Fruit fly (Drosophila melanogaster) whole organism: ENCODE measurements around the gene t-cup.

Experiments used
- CG8478 ChIP-seq: fragments of >200 bp; optimal IDR thresholded peaks from 2 replicates; lab custom pipeline; 2018; ENCODE audit warnings: inconsistent platforms
- EcR ChIP-seq, 2 experiments: fragments of >200 bp; optimal IDR thresholded peaks; 2 replicates each; lab custom pipeline; 2017; ENCODE audit warnings: missing biosample characterization in 2 of 2, missing genetic modification characterization in 2 of 2, missing genetic modification reagents in 2 of 2
- pan ChIP-seq: fragments of >200 bp; optimal IDR thresholded peaks from 2 replicates; lab custom pipeline; 2017
- psq ChIP-seq: fragments of >200 bp; optimal IDR thresholded peaks from 2 replicates; lab custom pipeline; 2017
- usp ChIP-seq: fragments of >200 bp; optimal IDR thresholded peaks from 2 replicates; lab custom pipeline; 2017; ENCODE audit warnings: missing biosample characterization, missing genetic modification characterization, mixed read lengths

DNA sequence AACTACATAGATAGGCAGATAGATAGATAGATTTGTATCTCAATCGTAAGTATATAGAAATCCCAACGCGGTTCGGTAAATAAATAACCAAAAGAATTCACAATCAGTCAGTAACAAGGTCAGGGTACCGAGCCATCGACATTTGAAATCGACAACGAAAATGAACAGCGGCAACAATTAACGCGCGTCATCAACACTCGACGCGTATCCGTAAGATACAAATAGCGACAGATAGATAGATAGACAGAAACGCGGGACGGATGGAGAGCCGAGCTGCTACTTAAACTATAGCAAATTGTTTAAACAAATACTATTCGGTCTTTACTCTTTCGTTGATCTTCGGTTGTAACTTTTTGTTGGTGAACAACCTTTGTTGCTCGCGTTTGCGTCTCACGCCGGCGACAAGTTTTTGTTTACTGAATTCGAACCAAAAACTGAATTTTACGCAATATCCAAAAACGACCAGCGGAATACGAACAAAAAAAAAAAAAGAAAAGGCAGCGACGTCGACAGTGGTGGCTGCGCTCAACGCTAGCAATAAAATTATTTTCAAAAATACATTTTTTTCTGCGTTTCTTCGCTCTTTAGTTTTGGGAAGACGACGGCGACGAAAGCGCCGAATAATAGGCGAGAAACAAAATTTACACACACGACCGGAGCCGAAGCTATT, 3.9 kb downstream of the t-cup start:
- no peak for TF ChIP-seq usp (GFP tag; lab: Kevin White, UChicago)
- no peak for TF ChIP-seq EcR (GFP tag; optimal IDR thresholded peaks at IDR 0.05; lab: Kevin White, UChicago)
- TF ChIP-seq CG8478 (lab: Kevin White, UChicago), result no peak
- TF ChIP-seq pan, result no peak
- TF ChIP-seq psq (lab: Kevin White, UChicago), result no peak
